Worm (Caenorhabditis elegans): Measurements from ENCODE around the gene acs-11.

DNA sequence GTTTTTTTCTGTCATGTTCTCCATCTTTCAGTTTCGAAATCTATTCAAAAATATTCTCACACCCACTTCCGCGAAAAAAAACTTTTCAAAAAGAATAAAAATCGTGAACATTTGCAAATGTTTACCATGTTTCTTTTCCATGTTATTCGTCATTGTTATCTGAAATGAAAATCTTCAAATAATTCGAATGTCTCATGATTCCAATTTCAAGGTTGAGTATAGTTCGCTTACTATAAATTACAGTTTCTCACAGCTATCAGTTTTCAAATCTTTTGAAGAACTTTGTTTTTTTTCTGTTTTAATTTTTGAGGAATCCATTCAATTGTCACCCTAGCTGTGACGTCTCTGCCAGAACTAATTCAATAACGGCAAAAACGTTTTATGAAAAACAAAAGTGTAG is 17.9 kb downstream of the acs-11 start:
- no peak for TF ChIP-seq lin-32 (GFP tag; optimal IDR thresholded peaks at IDR 0.05)
- TF ChIP-seq lsy-2 (tag; optimal IDR thresholded peaks at IDR 0.05) = no peak

All from whole organism, mixed stage, embryonic.